Worm (Caenorhabditis elegans): Measurements from ENCODE around the gene unc-69.

Gene unc-69

DNA sequence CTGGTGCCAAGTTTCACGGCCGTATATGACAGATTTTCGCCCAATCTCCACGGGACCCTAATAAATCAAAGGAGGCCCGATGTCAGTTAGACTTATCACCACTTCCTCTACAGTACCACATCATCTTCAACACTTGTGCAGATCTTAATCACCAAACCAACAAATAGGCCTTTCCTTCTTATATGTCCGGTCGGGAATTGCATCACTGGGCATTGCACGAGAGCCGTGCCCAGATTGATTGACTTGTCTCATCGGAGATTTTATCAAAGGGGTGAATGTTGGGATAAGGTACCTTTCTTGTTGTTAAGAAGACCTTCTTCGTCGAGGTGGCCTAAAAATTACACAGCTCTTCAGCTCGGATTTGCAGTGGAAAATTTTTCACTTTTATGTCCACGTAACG, 26.0 kb downstream of the unc-69 start:
- no peak for TF ChIP-seq ceh-24 (tag; optimal IDR thresholded peaks at IDR 0.05)
- TF ChIP-seq pax-1 (tag; optimal IDR thresholded peaks at IDR 0.05): no peak
- TF ChIP-seq nhr-11 (tag; optimal IDR thresholded peaks at IDR 0.05): no peak
- TF ChIP-seq hlh-13 (GFP tag; optimal IDR thresholded peaks at IDR 0.05): no peak
- TF ChIP-seq lin-11 (tag; optimal IDR thresholded peaks at IDR 0.05): no peak

DNA sequence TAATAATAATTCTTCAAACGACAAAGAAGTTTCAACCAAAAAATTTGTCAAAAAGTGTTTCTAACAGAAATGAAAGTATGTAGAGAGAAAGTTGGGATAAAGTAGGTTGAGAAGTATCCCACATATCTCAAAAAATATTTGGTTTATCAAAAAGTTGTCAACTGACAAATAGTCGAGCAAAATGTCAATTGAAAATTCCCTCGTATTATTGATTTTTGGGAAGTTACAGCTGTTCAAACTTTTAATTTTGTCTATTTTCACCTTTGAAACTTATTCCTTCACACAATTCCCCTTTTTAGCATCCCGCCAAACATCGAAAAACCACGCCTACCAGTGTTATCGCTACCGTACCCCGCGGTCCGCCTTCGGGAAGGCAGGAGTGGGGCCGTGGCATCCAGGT, 28.3 kb downstream of the unc-69 start, which contains the start of gene tbx-8:
tbx-8 (plus strand) TSS at position 301 of the 400 bp plus-strand sequence.
- no peak for TF ChIP-seq pag-3 (tag; optimal IDR thresholded peaks at IDR 0.05; ENCODE audit: borderline replicate concordance)
- no peak for TF ChIP-seq ref-2 (tag; optimal IDR thresholded peaks at IDR 0.05)
- TF ChIP-seq elt-4 (tag; optimal IDR thresholded peaks at IDR 0.05): no peak
- no peak for TF ChIP-seq pat-9 (tag; optimal IDR thresholded peaks at IDR 0.05)
- TF ChIP-seq F13H6.1 (tag; optimal IDR thresholded peaks at IDR 0.05): no peak
- TF ChIP-seq rnt-1 (tag; optimal IDR thresholded peaks at IDR 0.05): no peak
- no peak for TF ChIP-seq unc-3 (GFP tag; conservative IDR thresholded peaks at IDR 0.05)
- TF ChIP-seq unc-3 (tag; optimal IDR thresholded peaks at IDR 0.05): no peak
- TF ChIP-seq ceh-45 (GFP tag; IDR thresholded peaks at IDR 0.05): no peak
- no peak for TF ChIP-seq fkh-6 (tag; optimal IDR thresholded peaks at IDR 0.05)
- TF ChIP-seq unc-55 (GFP tag; optimal IDR thresholded peaks at IDR 0.05): no peak
- no peak for TF ChIP-seq ceh-18 (tag; optimal IDR thresholded peaks at IDR 0.05)
- no peak for TF ChIP-seq hlh-6 (tag; optimal IDR thresholded peaks at IDR 0.05)
- no peak for TF ChIP-seq pros-1 (tag; optimal IDR thresholded peaks at IDR 0.05)

DNA sequence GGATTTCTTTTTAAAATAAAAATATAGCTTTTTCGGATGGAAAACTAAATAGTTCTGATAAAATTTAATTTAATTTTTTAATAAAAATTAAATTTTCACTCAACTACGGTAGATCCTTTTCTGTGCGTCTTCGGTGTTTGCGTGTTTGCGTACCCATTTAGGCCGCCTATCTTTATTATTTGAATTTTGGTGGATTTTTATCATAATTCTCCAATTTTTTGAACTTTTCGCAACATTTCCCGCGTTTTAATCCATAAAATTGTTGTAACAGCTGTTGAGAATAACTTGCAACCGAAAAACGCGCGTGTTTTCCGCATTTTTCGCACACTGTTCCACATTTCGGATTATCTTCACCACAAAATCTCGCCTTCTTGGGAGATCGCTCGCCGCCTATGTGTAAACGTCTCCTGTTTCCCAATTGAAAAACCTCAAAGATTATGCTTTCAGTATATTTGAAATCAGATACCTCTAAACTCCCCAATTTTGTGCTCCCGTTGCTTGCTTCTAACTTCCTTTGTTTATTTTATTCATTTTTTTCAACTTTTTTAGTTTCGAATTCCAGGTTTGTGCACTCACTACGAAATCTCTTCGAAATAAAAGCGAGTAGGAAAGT, 33.0 kb downstream of the unc-69 start, which contains the start of gene T07C4.3:
T07C4.3 (plus strand) TSS at position 563 of the 613 bp plus-strand sequence.
- TF ChIP-seq zip-5 (tag; optimal IDR thresholded peaks at IDR 0.05) (no peak), C38D4.7 (GFP tag; optimal IDR thresholded peaks at IDR 0.05) (no peak), ceh-34 (tag; optimal IDR thresholded peaks at IDR 0.05) (no peak), nhr-232 (tag; optimal IDR thresholded peaks at IDR 0.05) (no peak), nhr-11 (tag; optimal IDR thresholded peaks at IDR 0.05) (no peak), che-1 (tag; optimal IDR thresholded peaks at IDR 0.05) (no peak), lin-11 (tag; optimal IDR thresholded peaks at IDR 0.05) (no peak), tbx-2 (tag; optimal IDR thresholded peaks at IDR 0.05) (no peak), hlh-30 (tag; optimal IDR thresholded peaks at IDR 0.05; ENCODE audit: insufficient read depth) (no peak), sox-2 (GFP tag; IDR thresholded peaks at IDR 0.05) (no peak), ama-1 (optimal IDR thresholded peaks at IDR 0.05) (no peak), Y22D7AL.16 (tag; optimal IDR thresholded peaks at IDR 0.05) (no peak), ceh-2 (tag; optimal IDR thresholded peaks at IDR 0.05) (no peak), tbx-7 (tag; optimal IDR thresholded peaks at IDR 0.05) (no peak), hlh-8 (tag; optimal IDR thresholded peaks at IDR 0.05) (no peak), fkh-10 (GFP tag; optimal IDR thresholded peaks at IDR 0.05) (no peak), eyg-1 (tag; optimal IDR thresholded peaks at IDR 0.05) (no peak), ceh-31 (tag; optimal IDR thresholded peaks at IDR 0.05) (no peak)

DNA sequence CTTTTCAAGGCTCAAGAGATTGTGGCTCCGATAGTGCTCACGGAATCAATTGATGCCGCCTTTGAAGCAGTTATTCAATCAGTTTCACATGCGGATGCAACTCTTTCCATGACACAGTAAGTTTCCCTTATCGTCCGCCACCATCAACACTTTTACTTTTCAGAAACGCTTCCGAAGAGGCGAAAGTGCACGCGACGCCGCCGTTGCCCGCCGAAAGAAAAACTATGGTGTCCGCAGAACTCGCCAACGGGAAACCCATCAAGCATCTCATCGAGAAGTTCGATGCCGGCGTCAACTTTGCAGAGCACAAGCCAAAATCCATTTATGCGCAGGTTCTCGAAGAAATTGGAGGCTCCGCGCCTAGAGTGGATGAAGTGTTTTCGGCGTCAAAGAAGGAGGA, 34.7 kb downstream of the unc-69 start:
- TF ChIP-seq unc-86 (tag; optimal IDR thresholded peaks at IDR 0.05) (no peak), ceh-22 (tag; optimal IDR thresholded peaks at IDR 0.05) (no peak), odd-2 (tag; optimal IDR thresholded peaks at IDR 0.05) (no peak), tbx-2 (tag; optimal IDR thresholded peaks at IDR 0.05) (no peak), ceh-2 (tag; optimal IDR thresholded peaks at IDR 0.05) (no peak), elt-2 (tag; optimal IDR thresholded peaks at IDR 0.05) (no peak), pha-4 (tag; optimal IDR thresholded peaks at IDR 0.05) (no peak), ets-4 (tag; optimal IDR thresholded peaks at IDR 0.05) (no peak), syd-9 (tag; optimal IDR thresholded peaks at IDR 0.05) (no peak), T23F11.4 (GFP tag; optimal IDR thresholded peaks at IDR 0.05) (no peak), madf-2 (tag; optimal IDR thresholded peaks at IDR 0.05) (no peak), hlh-30 (tag; optimal IDR thresholded peaks at IDR 0.05; ENCODE audit: insufficient read depth) (no peak), pax-1 (tag; optimal IDR thresholded peaks at IDR 0.05) (no peak), ztf-16 (tag; optimal IDR thresholded peaks at IDR 0.05) (no peak), fkh-6 (tag; optimal IDR thresholded peaks at IDR 0.05) (no peak), ttx-3 (tag; optimal IDR thresholded peaks at IDR 0.05) (no peak), pag-3 (tag; optimal IDR thresholded peaks at IDR 0.05; ENCODE audit: borderline replicate concordance) (no peak), gmeb-2 (tag; optimal IDR thresholded peaks at IDR 0.05) (no peak), ceh-18 (tag; optimal IDR thresholded peaks at IDR 0.05) (no peak), pat-9 (tag; optimal IDR thresholded peaks at IDR 0.05) (no peak)
